Fruit fly (Drosophila melanogaster): Measurements from ENCODE around the gene mRpL51.

mRpL51 gene

dm6 chr2L:8517256-8517694 lies at the start of gene mRpL51, which contains the start of gene Uba4:
TSS of gene mRpL51 (minus strand) at chr2L:8517380.
TSS of gene Uba4 (plus strand) at chr2L:8517411.
- TF ChIP-seq CG15710 (tag; optimal IDR thresholded peaks at IDR 0.05) = peak; percentile 12
- no peak for TF ChIP-seq Snoo (tag; optimal IDR thresholded peaks at IDR 0.05)
- TF ChIP-seq CG17806 (tag; optimal IDR thresholded peaks at IDR 0.05) = peak; percentile 9
- no peak for TF ChIP-seq gl (tag; optimal IDR thresholded peaks at IDR 0.05)

dm6 chr2L:8556207-8556606 lies 39.0 kb upstream of the mRpL51 start:
- TF ChIP-seq CG17806 (tag; optimal IDR thresholded peaks at IDR 0.05) = no peak
- TF ChIP-seq fd96Ca (GFP tag; IDR thresholded peaks at IDR 0.05) = no peak
- no peak for TF ChIP-seq CG12605 (GFP tag; IDR thresholded peaks at IDR 0.05)

dm6 chr2L:8553789-8554626 lies 36.8 kb upstream of the mRpL51 start:
- TF ChIP-seq CG14655 (GFP tag; optimal IDR thresholded peaks at IDR 0.05) (peak; percentile 13), CG4496 (GFP tag; IDR thresholded peaks at IDR 0.05) (no peak)

- TF ChIP-seq Pif1A (GFP tag; optimal IDR thresholded peaks at IDR 0.05) (peak; percentile 6), CG9948 (tag; optimal IDR thresholded peaks at IDR 0.05) (peak; percentile 2), CG15710 (tag; optimal IDR thresholded peaks at IDR 0.05) (no peak)
Observed at dm6 chr2L:8552472-8552871, 35.3 kb upstream of the mRpL51 start.

dm6 chr2L:8548118-8548517 lies 30.9 kb upstream of the mRpL51 start:
- TF ChIP-seq Pif1B (GFP tag; optimal IDR thresholded peaks at IDR 0.05) = no peak
- TF ChIP-seq Pif1A (GFP tag; optimal IDR thresholded peaks at IDR 0.05) = no peak
- no peak for TF ChIP-seq Ets98B (GFP tag; IDR thresholded peaks at IDR 0.05)
- TF ChIP-seq CG8159 (tag; optimal IDR thresholded peaks at IDR 0.05) = no peak
- TF ChIP-seq CG12605 (GFP tag; IDR thresholded peaks at IDR 0.05) = no peak
- no peak for TF ChIP-seq rn (GFP tag; IDR thresholded peaks at IDR 0.05)
- no peak for TF ChIP-seq CG4496 (GFP tag; IDR thresholded peaks at IDR 0.05)
- TF ChIP-seq CG9948 (tag; optimal IDR thresholded peaks at IDR 0.05) = no peak
- no peak for TF ChIP-seq CG32121 (GFP tag; IDR thresholded peaks at IDR 0.05)
- no peak for TF ChIP-seq CG34367 (tag; optimal IDR thresholded peaks at IDR 0.05)
- no peak for TF ChIP-seq fd96Ca (GFP tag; IDR thresholded peaks at IDR 0.05)
- TF ChIP-seq EcR (GFP tag; optimal IDR thresholded peaks at IDR 0.05) = no peak

dm6 chr2L:8545393-8546100 lies 28.4 kb upstream of the mRpL51 start:
- TF ChIP-seq CG8301 (tag; optimal IDR thresholded peaks at IDR 0.05) (no peak), CG14655 (GFP tag; optimal IDR thresholded peaks at IDR 0.05) (peak; percentile 18)

- TF ChIP-seq CG34367 (tag; optimal IDR thresholded peaks at IDR 0.05) = no peak
- TF ChIP-seq Pif1B (GFP tag; optimal IDR thresholded peaks at IDR 0.05) = no peak
- TF ChIP-seq CG15710 (tag; optimal IDR thresholded peaks at IDR 0.05) = no peak
- no peak for TF ChIP-seq D1 (tag; optimal IDR thresholded peaks at IDR 0.05)
- TF ChIP-seq CG12605 (GFP tag; IDR thresholded peaks at IDR 0.05) = no peak
- no peak for TF ChIP-seq CG17806 (tag; optimal IDR thresholded peaks at IDR 0.05)
- TF ChIP-seq CG13204 (GFP tag; optimal IDR thresholded peaks at IDR 0.05) = no peak
- TF ChIP-seq CG32121 (GFP tag; IDR thresholded peaks at IDR 0.05) = no peak
- TF ChIP-seq Pif1A (GFP tag; optimal IDR thresholded peaks at IDR 0.05) = no peak
- TF ChIP-seq rn (GFP tag; IDR thresholded peaks at IDR 0.05) = no peak
- TF ChIP-seq CG4496 (GFP tag; IDR thresholded peaks at IDR 0.05) = no peak
- TF ChIP-seq CG8301 (tag; optimal IDR thresholded peaks at IDR 0.05) = no peak
- TF ChIP-seq CG8159 (tag; optimal IDR thresholded peaks at IDR 0.05) = no peak
Observed at dm6 chr2L:8544636-8545035, 27.5 kb upstream of the mRpL51 start.

dm6 chr2L:8543731-8544359 lies 26.7 kb upstream of the mRpL51 start:
- TF ChIP-seq Ets98B (GFP tag; IDR thresholded peaks at IDR 0.05) = peak; percentile 20; the same call in 1 of the 2 replicates
- no peak; the same call in 1 of the 2 replicates for TF ChIP-seq CG12605 (GFP tag; IDR thresholded peaks at IDR 0.05)

Measured in whole organism, pupa.